Worm (Caenorhabditis elegans): Measurements from ENCODE around the gene bus-8A.

Gene bus-8A

ce11 chrX:5450773-5451447 is 41.8 kb upstream of the bus-8A start, which contains the start of gene C25F6.6 (continued):
- TF ChIP-seq Y95B8A.8 (GFP tag; IDR thresholded peaks at IDR 0.05) (no peak), D2030.7 (GFP tag; IDR thresholded peaks at IDR 0.05) (no peak; the same call in none of the 2 replicates), madf-3 (GFP tag; IDR thresholded peaks at IDR 0.05) (no peak), chd-7 (tag; optimal IDR thresholded peaks at IDR 0.05) (no peak), attf-6 (GFP tag; IDR thresholded peaks at IDR 0.05) (0 out of 2 replicates have a peak, but pooled peaks have one; percentile 17), F33H1.4 (GFP tag; IDR thresholded peaks at IDR 0.05) (no peak), hmg-1.2 (GFP tag; IDR thresholded peaks at IDR 0.05) (no peak; the same call in none of the 2 replicates), T07F8.4 (tag; optimal IDR thresholded peaks at IDR 0.05) (peak; percentile 8), snpc-1.1 (tag; optimal IDR thresholded peaks at IDR 0.05; ENCODE audit: insufficient read depth) (no peak), rec-8 (tag; optimal IDR thresholded peaks at IDR 0.05) (peak in 1 of 2 experiments; percentile 59), efl-1 (GFP tag; optimal IDR thresholded peaks at IDR 0.05) (no peak), ceh-79 (tag; optimal IDR thresholded peaks at IDR 0.05) (no peak), fkh-3 (tag; optimal IDR thresholded peaks at IDR 0.05) (no peak), nhr-80 (tag; optimal IDR thresholded peaks at IDR 0.05) (peak; percentile 23), ceh-27 (GFP tag; optimal IDR thresholded peaks at IDR 0.05) (no peak), somi-1 (GFP tag; optimal IDR thresholded peaks at IDR 0.05) (no peak), unc-62 (GFP tag; optimal IDR thresholded peaks at IDR 0.05) (no peak), F55B11.4 (tag; optimal IDR thresholded peaks at IDR 0.05; ENCODE audit: borderline replicate concordance, insufficient read depth) (no peak), dox-1 (GFP tag; IDR thresholded peaks at IDR 0.05) (peak; percentile 77; the same call in 1 of the 2 replicates), bed-2 (GFP tag; IDR thresholded peaks at IDR 0.05) (no peak), F39B2.1 (GFP tag; IDR thresholded peaks at IDR 0.05) (no peak), ztf-22 (GFP tag; optimal IDR thresholded peaks at IDR 0.05) (no peak), mel-28 (tag; optimal IDR thresholded peaks at IDR 0.05; ENCODE audit: borderline replicate concordance) (no peak), C17E4.6 (GFP tag; IDR thresholded peaks at IDR 0.05) (no peak), lsl-1 (GFP tag; optimal IDR thresholded peaks at IDR 0.05) (no peak), K12H6.12 (tag; optimal IDR thresholded peaks at IDR 0.05) (no peak), C06A6.2 (GFP tag; conservative IDR thresholded peaks at IDR 0.05) (no peak), gei-17 (GFP tag; optimal IDR thresholded peaks at IDR 0.05) (no peak), aptf-3 (GFP tag; IDR thresholded peaks at IDR 0.05) (no peak), nhr-179 (tag; optimal IDR thresholded peaks at IDR 0.05) (no peak), F22D6.2 (tag; optimal IDR thresholded peaks at IDR 0.05) (no peak), zim-3 (tag; optimal IDR thresholded peaks at IDR 0.05) (no peak), die-1 (tag; optimal IDR thresholded peaks at IDR 0.05) (peak; percentile 55), madf-10 (tag; optimal IDR thresholded peaks at IDR 0.05) (no peak), hlh-12 (tag; optimal IDR thresholded peaks at IDR 0.05) (no peak), lin-35 (GFP tag; optimal IDR thresholded peaks at IDR 0.05) (no peak), F57C9.4 (tag; optimal IDR thresholded peaks at IDR 0.05) (no peak), egl-44 (GFP tag; IDR thresholded peaks at IDR 0.05) (peak; percentile 57; the same call in 1 of the 2 replicates), athp-1 (tag; optimal IDR thresholded peaks at IDR 0.05) (no peak), madf-8 (GFP tag; conservative IDR thresholded peaks at IDR 0.05) (no peak), let-526 (GFP tag; IDR thresholded peaks at IDR 0.05) (no peak), pbrm-1 (GFP tag; IDR thresholded peaks at IDR 0.05) (peak; percentile 83), F10E7.11 (tag; optimal IDR thresholded peaks at IDR 0.05) (no peak), tbx-9 (tag; optimal IDR thresholded peaks at IDR 0.05; ENCODE audit: borderline replicate concordance) (no peak), sdz-38 (tag; optimal IDR thresholded peaks at IDR 0.05) (no peak), ama-1 (optimal IDR thresholded peaks at IDR 0.05) (no peak), ama-1 (GFP tag; optimal IDR thresholded peaks at IDR 0.05) (peak in 1 of 2 experiments; percentile 58), B0261.1 (tag; optimal IDR thresholded peaks at IDR 0.05) (peak; percentile 80), cebp-2 (GFP tag; IDR thresholded peaks at IDR 0.05) (no peak)

Measured in whole organism, young adult.